Fruit fly (Drosophila melanogaster): Measurements from ENCODE around the gene kst.
A peak's percentile ranks its signal among the peaks of the same experiment; 100 is the strongest.

The kst gene

DNA sequence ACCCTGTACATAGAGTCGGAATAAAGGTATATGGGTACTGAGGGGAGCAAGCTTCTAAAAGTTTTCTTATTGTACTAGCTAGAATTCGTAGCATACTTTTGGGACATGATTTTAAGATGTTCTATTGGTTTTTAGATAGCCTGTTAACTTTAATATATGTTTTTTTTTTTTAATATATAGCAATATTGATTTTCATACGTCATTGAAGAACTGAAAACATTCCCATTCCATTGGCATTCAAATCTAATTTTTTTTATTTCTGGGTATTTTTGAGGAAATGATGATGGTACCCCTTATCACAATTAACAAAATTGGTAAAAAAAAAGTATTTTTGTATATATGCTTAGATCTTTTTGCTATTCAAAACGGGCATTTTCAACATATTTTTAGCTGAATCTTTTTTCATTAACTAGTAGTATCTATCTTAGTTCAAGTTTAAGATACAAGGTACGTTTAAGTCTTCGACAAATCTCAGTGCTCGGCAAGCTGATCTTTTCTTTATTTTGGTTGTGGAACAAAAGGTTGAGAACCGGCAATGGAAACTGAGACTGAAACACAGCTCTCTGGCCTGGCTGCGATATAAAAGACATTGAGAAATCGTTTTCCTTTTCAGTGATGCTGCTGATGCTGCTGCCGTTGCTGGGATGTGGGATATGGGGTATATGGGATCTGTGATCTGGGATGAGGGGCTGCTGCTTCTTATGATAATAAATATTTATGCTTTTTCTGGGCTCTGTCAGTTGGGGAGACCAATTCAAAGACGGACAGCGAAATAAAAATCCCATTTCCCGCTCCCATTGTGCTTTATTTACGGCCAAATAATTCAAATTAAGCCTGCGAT is 48.2 kb downstream of the kst start (continued):
- TF ChIP-seq Ets96B (tag; optimal IDR thresholded peaks at IDR 0.05): peak; percentile 44
- no peak for TF ChIP-seq fd85E (GFP tag; optimal IDR thresholded peaks at IDR 0.05)
- TF ChIP-seq Blimp-1 (GFP tag; optimal IDR thresholded peaks at IDR 0.05): peak; percentile 28
- peak; percentile 70 for TF ChIP-seq spab (GFP tag; optimal IDR thresholded peaks at IDR 0.05)
- TF ChIP-seq Lpt (GFP tag; optimal IDR thresholded peaks at IDR 0.05): peak; percentile 38
- TF ChIP-seq Sox15 (GFP tag; optimal IDR thresholded peaks at IDR 0.05): peak; percentile 62
- TF ChIP-seq CG32006 (GFP tag; optimal IDR thresholded peaks at IDR 0.05): peak; percentile 85
- peak; percentile 55 for TF ChIP-seq Sox14 (GFP tag; optimal IDR thresholded peaks at IDR 0.05)
- no peak for TF ChIP-seq fkh (GFP tag; optimal IDR thresholded peaks at IDR 0.05)
- no peak for TF ChIP-seq CG9139 (GFP tag; optimal IDR thresholded peaks at IDR 0.05)
- TF ChIP-seq lz (GFP tag; optimal IDR thresholded peaks at IDR 0.05): peak; percentile 68
- TF ChIP-seq CG3919 (GFP tag; optimal IDR thresholded peaks at IDR 0.05): peak; percentile 76
- TF ChIP-seq Smox (GFP tag; optimal IDR thresholded peaks at IDR 0.05): peak; percentile 63
- peak; percentile 56 for TF ChIP-seq net (GFP tag; optimal IDR thresholded peaks at IDR 0.05)
- no peak for TF ChIP-seq vri (GFP tag; optimal IDR thresholded peaks at IDR 0.05)
- peak; percentile 61 for TF ChIP-seq CG31627 (GFP tag; optimal IDR thresholded peaks at IDR 0.05)
- TF ChIP-seq CG11294 (GFP tag; IDR thresholded peaks at IDR 0.05): no peak
- peak in 1 of 2 experiments; percentile 67 for TF ChIP-seq ss (GFP tag; optimal IDR thresholded peaks at IDR 0.05)
- peak; percentile 62; the same call in 2 of the 3 replicates for TF ChIP-seq CG8119 (GFP tag; IDR thresholded peaks at IDR 0.05)
- TF ChIP-seq fd59A (GFP tag; optimal IDR thresholded peaks at IDR 0.05): peak; percentile 54

DNA sequence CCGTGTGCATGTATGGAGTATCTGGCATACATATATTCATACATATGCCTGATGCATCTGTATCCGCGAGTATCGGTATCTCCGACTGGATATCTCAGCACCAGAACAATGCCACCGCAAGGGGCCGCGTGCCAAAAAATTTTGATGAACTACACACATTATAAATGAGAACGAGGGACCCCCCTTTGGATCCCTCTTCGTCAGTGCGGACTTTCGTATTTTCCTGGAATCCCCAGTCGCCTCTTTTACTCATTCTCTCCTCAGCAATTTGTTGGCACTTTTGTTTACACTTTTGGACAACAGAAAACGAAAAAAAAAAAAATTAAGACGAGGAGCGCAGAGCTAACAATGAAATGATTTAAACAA is 48.8 kb downstream of the kst start:
- no peak for TF ChIP-seq CG31627 (GFP tag; optimal IDR thresholded peaks at IDR 0.05)
- TF ChIP-seq Eip78C (GFP tag): peak; percentile 20
- no peak for TF ChIP-seq dsx (GFP tag; optimal IDR thresholded peaks at IDR 0.05; ENCODE audit: poor library complexity, severe bottlenecking)
- no peak for TF ChIP-seq fd59A (GFP tag; optimal IDR thresholded peaks at IDR 0.05)
- TF ChIP-seq CG6276 (GFP tag; optimal IDR thresholded peaks at IDR 0.05): no peak
- peak; percentile 29 for TF ChIP-seq Sox102F (GFP tag; optimal IDR thresholded peaks at IDR 0.05)
- no peak for TF ChIP-seq spab (GFP tag; optimal IDR thresholded peaks at IDR 0.05)
- TF ChIP-seq CG10631 (GFP tag; optimal IDR thresholded peaks at IDR 0.05): no peak
- no peak for TF ChIP-seq Eip75B (GFP tag; optimal IDR thresholded peaks at IDR 0.05)
- TF ChIP-seq salr (GFP tag; optimal IDR thresholded peaks at IDR 0.05): no peak
- no peak for TF ChIP-seq vri (GFP tag; optimal IDR thresholded peaks at IDR 0.05)
- TF ChIP-seq achi (GFP tag; optimal IDR thresholded peaks at IDR 0.05): no peak
- TF ChIP-seq CG10669 (GFP tag; optimal IDR thresholded peaks at IDR 0.05): no peak
- no peak for TF ChIP-seq Sox14 (GFP tag; optimal IDR thresholded peaks at IDR 0.05)
- TF ChIP-seq CG9139 (GFP tag; optimal IDR thresholded peaks at IDR 0.05): no peak

DNA sequence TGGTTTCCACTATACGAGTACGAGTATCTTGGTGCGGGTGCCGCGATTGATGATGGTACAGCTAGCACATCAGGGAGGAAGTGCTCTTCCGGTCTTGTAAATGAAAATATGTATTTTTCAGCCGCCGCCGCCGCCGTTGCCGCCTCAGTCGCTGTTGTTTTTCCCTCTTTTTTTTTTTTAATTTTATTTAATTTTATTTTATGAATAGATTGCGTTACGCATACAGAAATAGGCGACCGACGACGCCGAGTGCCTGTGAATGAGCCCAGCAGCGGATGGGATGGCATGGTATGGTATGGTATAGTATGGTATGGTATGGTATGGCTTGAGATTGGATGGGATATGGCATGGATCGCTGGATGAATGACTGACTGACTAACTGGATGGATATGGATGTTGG is 50.1 kb downstream of the kst start:
- peak; percentile 7 for TF ChIP-seq Eip78C (GFP tag)
- no peak for TF ChIP-seq Ets96B (tag; optimal IDR thresholded peaks at IDR 0.05)
- TF ChIP-seq CG8119 (GFP tag; IDR thresholded peaks at IDR 0.05): peak; percentile 33; the same call in 1 of the 3 replicates
- peak; percentile 4 for TF ChIP-seq CG16779 (tag; optimal IDR thresholded peaks at IDR 0.05)
- no peak for TF ChIP-seq CG34406 (GFP tag; optimal IDR thresholded peaks at IDR 0.05)
- peak; percentile 23; the same call in 1 of the 2 replicates for TF ChIP-seq CG15336 (GFP tag; IDR thresholded peaks at IDR 0.05)
- TF ChIP-seq CG6163 (GFP tag; IDR thresholded peaks at IDR 0.05): 0 out of 3 replicates have a peak, but pooled peaks have one; percentile 46
- 0 out of 3 replicates have a peak, but pooled peaks have one; percentile 29 for TF ChIP-seq eg (GFP tag; IDR thresholded peaks at IDR 0.05)

DNA sequence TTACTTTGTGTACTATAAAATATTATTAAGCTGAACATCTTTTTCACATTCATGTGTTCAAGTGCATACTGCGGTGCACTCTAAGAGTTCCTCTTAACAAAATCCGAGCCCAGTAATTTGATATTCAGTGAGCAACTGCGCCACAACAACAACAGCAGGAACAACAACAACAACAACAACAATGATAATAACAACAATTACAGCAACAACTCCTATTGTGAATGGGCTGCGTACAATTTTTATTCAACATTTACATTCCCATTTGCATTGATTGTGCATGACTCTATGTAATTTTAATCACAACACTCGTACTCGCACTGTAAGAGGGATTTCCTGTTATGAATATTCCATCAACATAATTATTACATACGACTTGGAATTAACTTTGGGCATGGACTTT is 51.0 kb downstream of the kst start:
- TF ChIP-seq esn (GFP tag; optimal IDR thresholded peaks at IDR 0.05) (no peak), Hr4 (GFP tag; optimal IDR thresholded peaks at IDR 0.05) (no peak), Blimp-1 (GFP tag; optimal IDR thresholded peaks at IDR 0.05) (no peak), Eip78C (GFP tag) (peak; percentile 12), CG1621 (tag; optimal IDR thresholded peaks at IDR 0.05) (no peak), Ets96B (tag; optimal IDR thresholded peaks at IDR 0.05) (no peak)

All from whole organism, prepupa.